Fruit fly (Drosophila melanogaster): Measurements from ENCODE around the gene Taf3.

dm6 chr4:489561-489881 lies 22.9 kb upstream of the Taf3 start:
- peak; percentile 1 for TF ChIP-seq CG11762 (GFP tag; optimal IDR thresholded peaks at IDR 0.05; ENCODE audit: insufficient read depth)
- TF ChIP-seq Hr38 (GFP tag; optimal IDR thresholded peaks at IDR 0.05) = no peak
